Worm (Caenorhabditis elegans) whole organism, L2 larva: ENCODE data around the gene M02D8.7.

Experiments used
- C34F6.9 ChIP-seq: fragments of 150-350 bp; optimal IDR thresholded peaks from 2 replicates; lab custom pipeline; 2014; ENCODE audit warnings: missing biosample characterization, missing genetic modification characterization
- F13H6.1 ChIP-seq: sonication (generic microtip); optimal IDR thresholded peaks from 2 replicates; lab custom pipeline; 2016; ENCODE audit warnings: missing genetic modification characterization, missing compliant biosample characterization
- Y55F3AM.14 ChIP-seq: fragments of 200-800 bp; sonication (Bioruptor generic); optimal IDR thresholded peaks from 2 replicates; lab custom pipeline; 2018; ENCODE audit warnings: mild to moderate bottlenecking, missing genetic modification characterization, missing compliant biosample characterization
- ZK546.5 ChIP-seq: sonication (generic microtip); optimal IDR thresholded peaks from 2 replicates; lab custom pipeline; 2017; ENCODE audit warnings: missing biosample characterization, missing genetic modification characterization
- alr-1 ChIP-seq: fragments of 150-350 bp; optimal IDR thresholded peaks from 2 replicates; lab custom pipeline; 2014; ENCODE audit warnings: missing biosample characterization, missing genetic modification characterization
- aly-2 ChIP-seq: fragments of 150-350 bp; optimal IDR thresholded peaks from 2 replicates; lab custom pipeline; 2014; ENCODE audit warnings: missing biosample characterization, missing genetic modification characterization
- ama-1 ChIP-seq: fragments of 150-350 bp; optimal IDR thresholded peaks from 2 replicates; lab custom pipeline; 2018; ENCODE audit warnings: inconsistent platforms
- blmp-1 ChIP-seq: sonication (generic microtip); optimal IDR thresholded peaks from 2 replicates; lab custom pipeline; 2017; ENCODE audit warnings: missing genetic modification characterization, mild to moderate bottlenecking, missing compliant biosample characterization, antibody characterized with exemption, moderate library complexity; ENCODE audit not compliant: insufficient read depth
- ceh-16 ChIP-seq: fragments of 150-350 bp; optimal IDR thresholded peaks from 2 replicates; lab custom pipeline; 2014; ENCODE audit warnings: missing biosample characterization, missing genetic modification characterization
- crh-2 ChIP-seq: sonication (generic microtip); optimal IDR thresholded peaks from 2 replicates; lab custom pipeline; 2017; ENCODE audit warnings: missing biosample characterization, missing genetic modification characterization
- egl-27 ChIP-seq: sonication (generic microtip); optimal IDR thresholded peaks from 3 replicates; lab custom pipeline; 2017; ENCODE audit warnings: missing biosample characterization, missing genetic modification reagents, missing genetic modification characterization
- elt-1 ChIP-seq: fragments of 150-350 bp; optimal IDR thresholded peaks from 2 replicates; lab custom pipeline; 2014; ENCODE audit warnings: missing biosample characterization, missing genetic modification characterization
- elt-3 ChIP-seq: sonication (generic microtip); optimal IDR thresholded peaks from 2 replicates; lab custom pipeline; 2017; ENCODE audit warnings: missing biosample characterization, missing genetic modification characterization
- fos-1 ChIP-seq: fragments of 150-350 bp; optimal IDR thresholded peaks from 2 replicates; lab custom pipeline; 2014; ENCODE audit warnings: missing biosample characterization, missing genetic modification characterization
- gmeb-1 ChIP-seq: fragments of 150-350 bp; optimal IDR thresholded peaks from 2 replicates; lab custom pipeline; 2014; ENCODE audit warnings: missing biosample characterization, missing genetic modification characterization
- lin-11 ChIP-seq: fragments of 150-350 bp; sonication (generic microtip); optimal IDR thresholded peaks from 2 replicates; lab custom pipeline; 2014; ENCODE audit warnings: missing biosample characterization, missing genetic modification characterization, inconsistent platforms, mixed read lengths
- lin-39 ChIP-seq: fragments of 150-350 bp; optimal IDR thresholded peaks from 2 replicates; lab custom pipeline; 2014; ENCODE audit warnings: missing biosample characterization, missing genetic modification reagents, missing genetic modification characterization
- mdl-1 ChIP-seq, 2 experiments: fragments of 150-350 bp in 1 of 2; sonication (generic microtip) in 1 of 2; optimal IDR thresholded peaks; 2 replicates each; lab custom pipeline; 2017; ENCODE audit warnings: missing biosample characterization in 2 of 2, missing genetic modification characterization in 2 of 2
- nhr-10 ChIP-seq: sonication (generic microtip); optimal IDR thresholded peaks from 2 replicates; lab custom pipeline; 2017; ENCODE audit warnings: missing biosample characterization, missing genetic modification characterization
- nhr-11 ChIP-seq: fragments of 150-350 bp; optimal IDR thresholded peaks from 2 replicates; lab custom pipeline; 2014; ENCODE audit warnings: missing biosample characterization, missing genetic modification characterization
- nhr-12 ChIP-seq: fragments of 150-350 bp; optimal IDR thresholded peaks from 2 replicates; lab custom pipeline; 2014; ENCODE audit warnings: missing biosample characterization, missing genetic modification characterization
- nhr-129 ChIP-seq: fragments of 150-350 bp; optimal IDR thresholded peaks from 2 replicates; lab custom pipeline; 2014; ENCODE audit warnings: missing biosample characterization, missing genetic modification characterization
- nhr-21 ChIP-seq: fragments of 150-350 bp; optimal IDR thresholded peaks from 2 replicates; lab custom pipeline; 2014; ENCODE audit warnings: missing biosample characterization, missing genetic modification characterization
- nhr-23 ChIP-seq: fragments of 150-350 bp; optimal IDR thresholded peaks from 2 replicates; lab custom pipeline; 2014; ENCODE audit warnings: missing biosample characterization, missing genetic modification reagents, missing genetic modification characterization
- nhr-25 ChIP-seq: fragments of 150-350 bp; sonication (generic microtip); optimal IDR thresholded peaks from 3 replicates; lab custom pipeline; 2014; ENCODE audit warnings: missing biosample characterization, missing genetic modification characterization
- nhr-77 ChIP-seq: fragments of 150-350 bp; optimal IDR thresholded peaks from 2 replicates; lab custom pipeline; 2014; ENCODE audit warnings: missing biosample characterization, missing genetic modification characterization
- peb-1 ChIP-seq: fragments of 150-350 bp; optimal IDR thresholded peaks from 2 replicates; lab custom pipeline; 2014; ENCODE audit warnings: missing biosample characterization, missing genetic modification characterization
- sem-4 ChIP-seq: fragments of 150-350 bp; optimal IDR thresholded peaks from 2 replicates; lab custom pipeline; 2014; ENCODE audit warnings: missing biosample characterization, missing genetic modification reagents, missing genetic modification characterization
- skn-1 ChIP-seq: sonication (generic microtip); optimal IDR thresholded peaks from 2 replicates; lab custom pipeline; 2017; ENCODE audit warnings: missing biosample characterization, missing genetic modification characterization
- sma-3 ChIP-seq: sonication (generic microtip); optimal IDR thresholded peaks from 2 replicates; lab custom pipeline; 2016; ENCODE audit warnings: missing genetic modification reagents, missing genetic modification characterization, missing compliant biosample characterization
- sma-9 ChIP-seq, 2 experiments: fragments of 150-350 bp in 1 of 2; sonication (generic microtip) in 1 of 2; optimal IDR thresholded peaks; 2 replicates each; lab custom pipeline; 2014 to 2016; ENCODE audit warnings: missing genetic modification characterization in 2 of 2, mild to moderate bottlenecking in 1 of 2, missing biosample characterization in 1 of 2, missing compliant biosample characterization in 1 of 2, missing genetic modification reagents in 1 of 2, moderate library complexity in 1 of 2
- snpc-4 ChIP-seq: fragments of 150-350 bp; optimal IDR thresholded peaks from 2 replicates; lab custom pipeline; 2014; ENCODE audit warnings: missing biosample characterization, missing genetic modification characterization
- unc-55 ChIP-seq: fragments of 150-350 bp; sonication (generic microtip); optimal IDR thresholded peaks from 3 replicates; lab custom pipeline; 2014; ENCODE audit warnings: missing biosample characterization, missing genetic modification reagents, missing genetic modification characterization
- unc-62 ChIP-seq: fragments of 150-350 bp; optimal IDR thresholded peaks from 2 replicates; lab custom pipeline; 2014; ENCODE audit warnings: missing biosample characterization, missing genetic modification reagents, missing genetic modification characterization
- ztf-1 ChIP-seq: fragments of 200-800 bp; sonication (Bioruptor generic); conservative IDR thresholded peaks from 2 replicates; pipeline ENCODE4 v1.3.6; 2022; ENCODE audit warnings: missing genetic modification characterization, missing compliant biosample characterization
- ztf-4 ChIP-seq: fragments of 150-350 bp; optimal IDR thresholded peaks from 2 replicates; lab custom pipeline; 2014; ENCODE audit warnings: missing biosample characterization, missing genetic modification characterization

The M02D8.7 gene

ce11 chrX:8755987-8756386 is 13.2 kb upstream of the M02D8.7 start:
- TF ChIP-seq nhr-23 (tag; lab: Kevin White, UChicago) (no peak), crh-2 (tag; lab: Kevin White, UChicago) (peak; percentile 5), lin-39 (tag; lab: Kevin White, UChicago) (no peak), nhr-25 (tag; lab: Kevin White, UChicago) (no peak), sma-9 (GFP tag; optimal IDR thresholded peaks at IDR 0.05; lab: Kevin White, UChicago) (peak; percentile 51), sma-9 (tag; optimal IDR thresholded peaks at IDR 0.05; lab: Kevin White, UChicago) (no peak), snpc-4 (tag; lab: Kevin White, UChicago) (no peak), peb-1 (tag; lab: Kevin White, UChicago) (no peak)

ce11 chrX:8754285-8754795 is 11.5 kb upstream of the M02D8.7 start:
- TF ChIP-seq nhr-21 (peak; percentile 45), ceh-16 (tag; lab: Kevin White, UChicago) (no peak)

ce11 chrX:8752546-8752945 is 9.8 kb upstream of the M02D8.7 start:
- TF ChIP-seq sma-3 (GFP tag; lab: Kevin White, UChicago) (peak; percentile 42), nhr-129 (peak; percentile 19), egl-27 (tag; lab: Kevin White, UChicago) (peak; percentile 10), unc-62 (GFP tag; lab: Kevin White, UChicago) (no peak), nhr-21 (peak; percentile 63), nhr-11 (tag; lab: Kevin White, UChicago) (no peak), crh-2 (tag; lab: Kevin White, UChicago) (peak; percentile 33), sma-9 (GFP tag; optimal IDR thresholded peaks at IDR 0.05; lab: Kevin White, UChicago) (peak; percentile 97), sma-9 (tag; optimal IDR thresholded peaks at IDR 0.05; lab: Kevin White, UChicago) (no peak), mdl-1 (tag; optimal IDR thresholded peaks at IDR 0.05; lab: Kevin White, UChicago) (peak; percentile 36 to 60), unc-55 (no peak), blmp-1 (tag; lab: Kevin White, UChicago) (peak; percentile 52)

- TF ChIP-seq peb-1 (tag; lab: Kevin White, UChicago) (no peak), ama-1 (peak; percentile 4)
- TF ChIP-seq, all 48 proteins: peak for 1
These were observed 7.9 kb upstream of the M02D8.7 start, which contains the start of gene asns-2 for ce11 chrX:8750660-8751059. Gene asns-2, minus strand, starts transcription at chrX:8750941.

ce11 chrX:8750209-8750608 is 7.4 kb upstream of the M02D8.7 start:
- TF ChIP-seq alr-1 (tag; lab: Kevin White, UChicago) (no peak), skn-1 (tag; lab: Kevin White, UChicago) (no peak), ztf-4 (tag; lab: Kevin White, UChicago) (no peak), nhr-11 (tag; lab: Kevin White, UChicago) (no peak), C34F6.9 (tag; lab: Kevin White, UChicago) (no peak), lin-11 (no peak), nhr-12 (no peak), egl-27 (tag; lab: Kevin White, UChicago) (no peak), F13H6.1 (tag; lab: Kevin White, UChicago) (peak; percentile 26), sma-9 (GFP tag; optimal IDR thresholded peaks at IDR 0.05; lab: Kevin White, UChicago) (peak; percentile 94), sma-9 (tag; optimal IDR thresholded peaks at IDR 0.05; lab: Kevin White, UChicago) (no peak), peb-1 (tag; lab: Kevin White, UChicago) (no peak), elt-1 (tag; lab: Kevin White, UChicago) (no peak), nhr-23 (tag; lab: Kevin White, UChicago) (no peak), sma-3 (GFP tag; lab: Kevin White, UChicago) (peak; percentile 33), unc-62 (GFP tag; lab: Kevin White, UChicago) (no peak), nhr-129 (peak; percentile 37), crh-2 (tag; lab: Kevin White, UChicago) (peak; percentile 49), mdl-1 (tag; optimal IDR thresholded peaks at IDR 0.05; lab: Kevin White, UChicago) (no peak), aly-2 (tag; lab: Kevin White, UChicago) (no peak), ztf-1 (GFP tag; lab: Robert Waterston, UW) (no peak), Y55F3AM.14 (no peak), nhr-21 (peak; percentile 23), sem-4 (tag; lab: Kevin White, UChicago) (no peak), blmp-1 (tag; lab: Kevin White, UChicago) (no peak), lin-39 (tag; lab: Kevin White, UChicago) (no peak), nhr-77 (tag; lab: Kevin White, UChicago) (no peak), ceh-16 (tag; lab: Kevin White, UChicago) (no peak), fos-1 (peak; percentile 93), ZK546.5 (tag; lab: Kevin White, UChicago) (no peak), gmeb-1 (tag; lab: Kevin White, UChicago) (peak; percentile 49), nhr-10 (tag; lab: Kevin White, UChicago) (no peak), elt-3 (no peak)
